Worm (Caenorhabditis elegans): ENCODE measurements around the gene srbc-67.
A peak's percentile ranks its signal among the peaks of the same experiment; 100 is the strongest.

DNA sequence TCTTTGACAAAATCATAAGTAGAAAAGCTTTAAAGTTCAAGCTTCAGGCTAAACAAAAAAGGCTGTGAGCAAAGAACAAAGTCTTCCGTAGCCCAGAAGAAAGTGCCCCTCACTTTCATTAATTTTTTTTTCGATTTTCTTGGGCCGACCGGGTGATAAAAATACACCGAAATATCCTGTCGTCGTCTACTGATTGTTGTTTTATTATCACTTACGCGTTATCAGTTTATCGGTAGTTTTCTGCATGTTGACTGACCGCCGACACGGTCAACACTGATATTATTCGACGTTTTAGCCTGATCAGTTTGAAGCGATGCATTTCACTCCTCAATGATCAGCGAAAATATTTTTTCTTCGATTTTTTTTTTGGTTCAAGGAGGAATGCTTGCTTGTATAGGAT, 39.4 kb upstream of the srbc-67 start:
- no peak for TF ChIP-seq jun-1 (tag; optimal IDR thresholded peaks at IDR 0.05)
- TF ChIP-seq zag-1 (tag; optimal IDR thresholded peaks at IDR 0.05) = no peak
- TF ChIP-seq unc-62 (GFP tag; optimal IDR thresholded peaks at IDR 0.05 in 1 of 2) = no peak
- no peak for TF ChIP-seq unc-62 (tag; optimal IDR thresholded peaks at IDR 0.05)
- TF ChIP-seq egl-27 (tag; optimal IDR thresholded peaks at IDR 0.05) = no peak
- no peak for TF ChIP-seq aly-2 (tag; optimal IDR thresholded peaks at IDR 0.05)
- TF ChIP-seq Y105C5A.15 (GFP tag; IDR thresholded peaks at IDR 0.05) = no peak
- no peak for TF ChIP-seq unc-39 (tag; optimal IDR thresholded peaks at IDR 0.05)
- no peak for TF ChIP-seq nhr-102 (tag; optimal IDR thresholded peaks at IDR 0.05)
- no peak for TF ChIP-seq duxl-1 (tag; optimal IDR thresholded peaks at IDR 0.05; ENCODE audit: poor library complexity)
- TF ChIP-seq zfp-2 (tag; optimal IDR thresholded peaks at IDR 0.05) = no peak
- TF ChIP-seq skn-1 (tag; optimal IDR thresholded peaks at IDR 0.05) = no peak
- no peak for TF ChIP-seq T26A8.4 (GFP tag; IDR thresholded peaks at IDR 0.05)
- peak; percentile 16 for TF ChIP-seq hlh-11 (tag; optimal IDR thresholded peaks at IDR 0.05)
- no peak for TF ChIP-seq spr-1 (tag; optimal IDR thresholded peaks at IDR 0.05)
